Worm (Caenorhabditis elegans) whole organism, mixed stage, embryonic: ENCODE measurements around the gene F46B6.5.

Source experiments
- M03D4.4 ChIP-seq: sonication (generic microtip); optimal IDR thresholded peaks from 2 replicates; lab custom pipeline; 2017; ENCODE audit warnings: mild to moderate bottlenecking, missing genetic modification characterization, missing compliant biosample characterization
- bed-3 ChIP-seq: fragments of 200-800 bp; sonication (Bioruptor generic); optimal IDR thresholded peaks from 3 replicates; lab custom pipeline; 2018; ENCODE audit warnings: mild to moderate bottlenecking, missing genetic modification characterization, moderate library complexity, missing compliant biosample characterization
- ceh-39 ChIP-seq: fragments of 150-350 bp; optimal IDR thresholded peaks from 2 replicates; lab custom pipeline; 2014; ENCODE audit warnings: missing biosample characterization, missing genetic modification characterization
- ceh-43 ChIP-seq: fragments of 200-800 bp; sonication (Bioruptor generic); optimal IDR thresholded peaks from 2 replicates; lab custom pipeline; 2018; ENCODE audit warnings: mild to moderate bottlenecking, missing genetic modification characterization, moderate library complexity, missing compliant biosample characterization
- ceh-83 ChIP-seq: fragments of 200-800 bp; sonication (Bioruptor generic); optimal IDR thresholded peaks from 2 replicates; lab custom pipeline; 2018; ENCODE audit warnings: mild to moderate bottlenecking, missing genetic modification characterization, missing compliant biosample characterization
- ces-1 ChIP-seq: fragments of 150-350 bp; optimal IDR thresholded peaks from 2 replicates; lab custom pipeline; 2014; ENCODE audit warnings: missing biosample characterization, missing genetic modification reagents, missing genetic modification characterization
- drap-1 ChIP-seq: fragments of 200-800 bp; sonication (Bioruptor generic); optimal IDR thresholded peaks from 3 replicates; lab custom pipeline; 2018; ENCODE audit warnings: mild to moderate bottlenecking, missing genetic modification characterization, missing compliant biosample characterization
- elt-1 ChIP-seq: sonication (generic microtip); optimal IDR thresholded peaks from 2 replicates; lab custom pipeline; 2017; ENCODE audit warnings: missing genetic modification characterization, mild to moderate bottlenecking, missing compliant biosample characterization, antibody characterized with exemption, moderate library complexity, borderline replicate concordance; ENCODE audit not compliant: insufficient read depth
- elt-3 ChIP-seq: fragments of 150-350 bp; optimal IDR thresholded peaks from 2 replicates; lab custom pipeline; 2014; ENCODE audit warnings: missing biosample characterization, missing genetic modification characterization
- flh-1 ChIP-seq: fragments of 200-800 bp; sonication (Bioruptor generic); optimal IDR thresholded peaks from 2 replicates; lab custom pipeline; 2018; ENCODE audit warnings: mild to moderate bottlenecking, missing genetic modification characterization, moderate library complexity, missing compliant biosample characterization
- ham-2 ChIP-seq: fragments of 200-800 bp; sonication (Bioruptor generic); optimal IDR thresholded peaks from 2 replicates; lab custom pipeline; 2018; ENCODE audit warnings: mild to moderate bottlenecking, missing genetic modification characterization, missing compliant biosample characterization
- hlh-1 ChIP-seq: fragments of 150-350 bp; optimal IDR thresholded peaks from 2 replicates; lab custom pipeline; 2014; ENCODE audit warnings: missing biosample characterization, missing genetic modification reagents, missing genetic modification characterization
- lin-13 ChIP-seq: fragments of 150-350 bp; optimal IDR thresholded peaks from 2 replicates; lab custom pipeline; 2014; ENCODE audit warnings: missing biosample characterization, missing genetic modification characterization
- lin-32 ChIP-seq: fragments of 200-800 bp; sonication (Bioruptor generic); optimal IDR thresholded peaks from 2 replicates; lab custom pipeline; 2018; ENCODE audit warnings: mild to moderate bottlenecking, missing genetic modification characterization, missing compliant biosample characterization
- mab-5 ChIP-seq: fragments of 150-350 bp; optimal IDR thresholded peaks from 2 replicates; lab custom pipeline; 2014; ENCODE audit warnings: missing biosample characterization, missing genetic modification characterization
- mls-2 ChIP-seq: sonication (generic microtip); optimal IDR thresholded peaks from 2 replicates; lab custom pipeline; 2016; ENCODE audit warnings: mild to moderate bottlenecking, missing genetic modification characterization, moderate library complexity, missing compliant biosample characterization
- nhr-12 ChIP-seq: fragments of 150-350 bp; optimal IDR thresholded peaks from 2 replicates; lab custom pipeline; 2014; ENCODE audit warnings: missing biosample characterization, missing genetic modification characterization
- nhr-2 ChIP-seq: fragments of 150-350 bp; optimal IDR thresholded peaks from 2 replicates; lab custom pipeline; 2014; ENCODE audit warnings: missing biosample characterization, missing genetic modification characterization
- nhr-237 ChIP-seq: fragments of 150-350 bp; optimal IDR thresholded peaks from 2 replicates; lab custom pipeline; 2014; ENCODE audit warnings: missing biosample characterization, missing genetic modification characterization
- nhr-28 ChIP-seq: fragments of 150-350 bp; optimal IDR thresholded peaks from 2 replicates; lab custom pipeline; 2014; ENCODE audit warnings: missing biosample characterization, missing genetic modification characterization
- pha-4 ChIP-seq: fragments of 150-350 bp; optimal IDR thresholded peaks from 2 replicates; lab custom pipeline; 2018; ENCODE audit warnings: missing biosample characterization, missing genetic modification reagents, missing genetic modification characterization
- sem-2 ChIP-seq: fragments of 200-800 bp; sonication (Bioruptor generic); optimal IDR thresholded peaks from 2 replicates; lab custom pipeline; 2018; ENCODE audit warnings: mild to moderate bottlenecking, missing genetic modification characterization, missing compliant biosample characterization
- tbx-8 ChIP-seq: fragments of 200-800 bp; sonication (Bioruptor generic); optimal IDR thresholded peaks from 2 replicates; lab custom pipeline; 2018; ENCODE audit warnings: mild to moderate bottlenecking, missing genetic modification characterization, moderate library complexity, missing compliant biosample characterization
- unc-120 ChIP-seq: sonication (generic microtip); optimal IDR thresholded peaks from 2 replicates; lab custom pipeline; 2017; ENCODE audit warnings: missing genetic modification characterization, missing compliant biosample characterization; ENCODE audit not compliant: poor library complexity, severe bottlenecking
- unc-39 ChIP-seq: fragments of 150-350 bp; optimal IDR thresholded peaks from 2 replicates; lab custom pipeline; 2014; ENCODE audit warnings: missing biosample characterization, missing genetic modification characterization
- unc-62 ChIP-seq: fragments of 150-350 bp; optimal IDR thresholded peaks from 2 replicates; lab custom pipeline; 2014; ENCODE audit warnings: missing biosample characterization, missing genetic modification reagents, missing genetic modification characterization
- zip-8 ChIP-seq: fragments of 150-350 bp; optimal IDR thresholded peaks from 2 replicates; lab custom pipeline; 2014; ENCODE audit warnings: missing biosample characterization, missing genetic modification characterization
- ztf-11 ChIP-seq: fragments of 150-350 bp; optimal IDR thresholded peaks from 2 replicates; lab custom pipeline; 2014; ENCODE audit warnings: missing biosample characterization, missing genetic modification characterization

Gene F46B6.5

ce11 chrV:9753554-9753953 is 29.3 kb downstream of the F46B6.5 start:
- TF ChIP-seq ceh-43 (GFP tag; lab: Kevin White, UChicago) (no peak), flh-1 (GFP tag; lab: Kevin White, UChicago) (no peak), ham-2 (GFP tag; lab: Kevin White, UChicago) (no peak), lin-13 (tag; lab: Kevin White, UChicago) (no peak), zip-8 (tag; lab: Kevin White, UChicago) (no peak), nhr-28 (no peak)
- TF ChIP-seq, all 35 proteins: peak for 0

ce11 chrV:9752918-9753317 is 30.0 kb downstream of the F46B6.5 start, which contains the start of gene F58E6.6:
TSS of gene F58E6.6 (minus strand) at chrV:9753018.
- TF ChIP-seq mab-5 (no peak), ztf-11 (tag; lab: Kevin White, UChicago) (no peak), ceh-39 (tag; lab: Kevin White, UChicago) (no peak), ceh-83 (GFP tag; lab: Kevin White, UChicago) (no peak), elt-1 (no peak), mls-2 (tag; lab: Kevin White, UChicago) (no peak), lin-32 (GFP tag; lab: Kevin White, UChicago) (no peak), M03D4.4 (tag; lab: Kevin White, UChicago) (no peak), drap-1 (no peak), sem-2 (GFP tag; lab: Kevin White, UChicago) (no peak), pha-4 (no peak), nhr-2 (tag; lab: Kevin White, UChicago) (no peak), bed-3 (GFP tag; lab: Kevin White, UChicago) (no peak)
- TF ChIP-seq, all 35 proteins: peak for 0

- TF ChIP-seq nhr-2 (tag; lab: Kevin White, UChicago) (no peak), nhr-237 (tag; lab: Kevin White, UChicago) (no peak), lin-13 (tag; lab: Kevin White, UChicago) (no peak), hlh-1 (tag; lab: Kevin White, UChicago) (no peak), ceh-83 (GFP tag; lab: Kevin White, UChicago) (no peak), unc-120 (tag; lab: Kevin White, UChicago) (no peak), pha-4 (no peak)
Observed at ce11 chrV:9750308-9750707, 32.6 kb downstream of the F46B6.5 start, which contains the start of gene F58E6.4. TSS of gene F58E6.4 (minus strand) at chrV:9750408.

- TF ChIP-seq tbx-8 (GFP tag; lab: Kevin White, UChicago) = no peak
- no peak for TF ChIP-seq elt-3 (tag; lab: Kevin White, UChicago)
- no peak for TF ChIP-seq mab-5
- no peak for TF ChIP-seq nhr-237 (tag; lab: Kevin White, UChicago)
- no peak for TF ChIP-seq hlh-1 (tag; lab: Kevin White, UChicago)
- TF ChIP-seq nhr-12 (tag; lab: Kevin White, UChicago) = no peak
- no peak for TF ChIP-seq bed-3 (GFP tag; lab: Kevin White, UChicago)
- no peak for TF ChIP-seq lin-13 (tag; lab: Kevin White, UChicago)
- no peak for TF ChIP-seq zip-8 (tag; lab: Kevin White, UChicago)
- TF ChIP-seq unc-39 (tag; lab: Kevin White, UChicago) = no peak
- no peak for TF ChIP-seq ces-1 (GFP tag; lab: Kevin White, UChicago)
- TF ChIP-seq M03D4.4 (tag; lab: Kevin White, UChicago) = no peak
- TF ChIP-seq unc-120 (tag; lab: Kevin White, UChicago) = no peak
- TF ChIP-seq unc-62 (GFP tag; lab: Kevin White, UChicago) = no peak
- no peak for TF ChIP-seq flh-1 (GFP tag; lab: Kevin White, UChicago)
- no peak for TF ChIP-seq ceh-39 (tag; lab: Kevin White, UChicago)
- TF ChIP-seq nhr-28 = no peak
Observed at ce11 chrV:9744934-9745333, 37.9 kb downstream of the F46B6.5 start, which contains the start of gene F58E6.13. TSS of gene F58E6.13 (plus strand) at chrV:9745234.

- TF ChIP-seq lin-32 (GFP tag; lab: Kevin White, UChicago) = no peak
- TF ChIP-seq nhr-28 = no peak
- no peak for TF ChIP-seq mab-5
- no peak for TF ChIP-seq hlh-1 (tag; lab: Kevin White, UChicago)
- no peak for TF ChIP-seq flh-1 (GFP tag; lab: Kevin White, UChicago)
- TF ChIP-seq ztf-11 (tag; lab: Kevin White, UChicago) = no peak
- no peak for TF ChIP-seq nhr-12 (tag; lab: Kevin White, UChicago)
- no peak for TF ChIP-seq nhr-237 (tag; lab: Kevin White, UChicago)
- no peak for TF ChIP-seq elt-3 (tag; lab: Kevin White, UChicago)
Observed at ce11 chrV:9740858-9741257, 42.0 kb downstream of the F46B6.5 start, which contains the start of gene sta-2. TSS of gene sta-2 (plus strand) at chrV:9741206.
